Worm (Caenorhabditis elegans) whole organism, early embryonic: Measurements from ENCODE around the gene AH9.4.

Experiments
- B0310.2 ChIP-seq: sonication (generic microtip); optimal IDR thresholded peaks from 2 replicates; lab custom pipeline; 2016; ENCODE audit warnings: mild to moderate bottlenecking, missing genetic modification characterization, missing compliant biosample characterization
- F13C5.2 ChIP-seq: sonication (generic microtip); optimal IDR thresholded peaks from 2 replicates; lab custom pipeline; 2017; ENCODE audit warnings: mild to moderate bottlenecking, missing genetic modification characterization, inconsistent platforms, missing compliant biosample characterization
- aly-1 ChIP-seq: sonication (generic microtip); optimal IDR thresholded peaks from 2 replicates; lab custom pipeline; 2016; ENCODE audit warnings: missing genetic modification characterization, missing compliant biosample characterization
- ama-1 ChIP-seq: fragments of 150-350 bp; optimal IDR thresholded peaks from 2 replicates; lab custom pipeline; 2014
- ceh-13 ChIP-seq: fragments of 200-800 bp; sonication (Bioruptor generic); optimal IDR thresholded peaks from 2 replicates; lab custom pipeline; 2018; ENCODE audit warnings: mild to moderate bottlenecking, missing genetic modification characterization, missing compliant biosample characterization
- ceh-36 ChIP-seq: sonication (generic microtip); optimal IDR thresholded peaks from 2 replicates; lab custom pipeline; 2016; ENCODE audit warnings: missing genetic modification characterization, inconsistent platforms, missing compliant biosample characterization
- ets-7 ChIP-seq: sonication (generic microtip); optimal IDR thresholded peaks from 2 replicates; lab custom pipeline; 2016; ENCODE audit warnings: missing genotype, missing genetic modification characterization, missing compliant biosample characterization
- flt-1 ChIP-seq: fragments of 200-800 bp; sonication (Bioruptor generic); IDR thresholded peaks from 2 replicates; pipeline ENCODE4 v1.3.6; 2022; ENCODE audit warnings: missing genetic modification characterization, missing compliant biosample characterization
- hmbx-1 ChIP-seq: sonication (generic microtip); optimal IDR thresholded peaks from 2 replicates; lab custom pipeline; 2016; ENCODE audit warnings: mild to moderate bottlenecking, missing genetic modification characterization, missing compliant biosample characterization
- hmg-4 ChIP-seq: fragments of 200-800 bp; sonication (Bioruptor generic); optimal IDR thresholded peaks from 2 replicates; lab custom pipeline; 2018; ENCODE audit warnings: mild to moderate bottlenecking, missing genetic modification characterization, missing compliant biosample characterization
- hnd-1 ChIP-seq: sonication (generic microtip); optimal IDR thresholded peaks from 2 replicates; lab custom pipeline; 2016; ENCODE audit warnings: missing genetic modification characterization, missing compliant biosample characterization
- pes-1 ChIP-seq: fragments of 200-800 bp; sonication (Bioruptor generic); IDR thresholded peaks from 2 replicates; pipeline ENCODE4 v1.3.6; 2022; ENCODE audit warnings: missing genetic modification reagents, missing genetic modification characterization, missing compliant biosample characterization
- scrt-1 ChIP-seq: fragments of 200-800 bp; sonication (Bioruptor generic); IDR thresholded peaks from 2 replicates; pipeline ENCODE4 v1.3.6; 2022; ENCODE audit warnings: missing genetic modification characterization, missing compliant biosample characterization
- sea-1 ChIP-seq: fragments of 200-800 bp; sonication (Bioruptor generic); conservative IDR thresholded peaks from 2 replicates; pipeline ENCODE4 v1.3.6; 2022; ENCODE audit warnings: missing genetic modification characterization, missing compliant biosample characterization
- tbx-11 ChIP-seq: fragments of 200-800 bp; sonication (Bioruptor generic); IDR thresholded peaks from 2 replicates; pipeline ENCODE4 v1.3.6; 2022; ENCODE audit warnings: missing genetic modification characterization, missing compliant biosample characterization
- tbx-37 ChIP-seq: fragments of 200-800 bp; sonication (Bioruptor generic); conservative IDR thresholded peaks from 2 replicates; pipeline ENCODE4 v1.3.6; 2022; ENCODE audit warnings: missing genetic modification reagents, missing genetic modification characterization, missing compliant biosample characterization
- tra-4 ChIP-seq: sonication (generic microtip); optimal IDR thresholded peaks from 2 replicates; lab custom pipeline; 2017; ENCODE audit warnings: missing genetic modification characterization, missing compliant biosample characterization

Gene AH9.4

DNA sequence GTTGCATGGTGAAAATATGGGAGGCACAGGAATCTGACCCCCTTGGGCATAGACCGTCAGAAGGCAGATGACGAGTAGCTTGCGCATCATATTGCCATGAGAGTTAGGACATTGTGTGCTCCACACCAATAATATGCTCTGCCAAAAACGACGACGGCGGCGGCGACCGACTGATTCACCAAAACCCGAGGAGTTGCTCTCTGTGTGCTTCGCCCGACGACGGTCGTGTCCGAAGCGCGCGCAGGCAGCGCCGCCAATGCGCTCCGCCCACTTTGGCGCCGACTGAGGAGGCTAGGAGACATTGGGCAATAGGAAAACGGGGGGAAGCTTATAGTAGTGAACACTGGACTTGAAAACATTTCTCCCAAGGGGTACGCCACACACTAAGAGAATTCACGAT, 6.2 kb downstream of the AH9.4 start, which contains the start of gene AH9.6:
TSS of gene AH9.6 (minus strand) at position 183 of the 400 bp plus-strand sequence.
- TF ChIP-seq scrt-1 (GFP tag; lab: Robert Waterston, UW) = no peak
- TF ChIP-seq tbx-11 (GFP tag; lab: Robert Waterston, UW) = no peak
- TF ChIP-seq B0310.2 = no peak
- TF ChIP-seq aly-1 (tag; lab: Kevin White, UChicago) = no peak
- TF ChIP-seq ceh-13 = no peak
- TF ChIP-seq ama-1 (lab: Kevin White, UChicago) = no peak
- no peak for TF ChIP-seq hnd-1 (tag; lab: Kevin White, UChicago)
- no peak for TF ChIP-seq F13C5.2 (tag; lab: Kevin White, UChicago)
- no peak for TF ChIP-seq pes-1 (GFP tag; lab: Robert Waterston, UW)
- no peak for TF ChIP-seq tra-4 (tag; lab: Kevin White, UChicago)
- TF ChIP-seq tbx-37 (GFP tag; lab: Robert Waterston, UW) = no peak
- no peak for TF ChIP-seq ets-7
- no peak for TF ChIP-seq ceh-36 (tag; lab: Kevin White, UChicago)
- TF ChIP-seq hmbx-1 = no peak
- TF ChIP-seq sea-1 (GFP tag; lab: Robert Waterston, UW) = no peak
- TF ChIP-seq flt-1 = no peak
- TF ChIP-seq hmg-4 = no peak

DNA sequence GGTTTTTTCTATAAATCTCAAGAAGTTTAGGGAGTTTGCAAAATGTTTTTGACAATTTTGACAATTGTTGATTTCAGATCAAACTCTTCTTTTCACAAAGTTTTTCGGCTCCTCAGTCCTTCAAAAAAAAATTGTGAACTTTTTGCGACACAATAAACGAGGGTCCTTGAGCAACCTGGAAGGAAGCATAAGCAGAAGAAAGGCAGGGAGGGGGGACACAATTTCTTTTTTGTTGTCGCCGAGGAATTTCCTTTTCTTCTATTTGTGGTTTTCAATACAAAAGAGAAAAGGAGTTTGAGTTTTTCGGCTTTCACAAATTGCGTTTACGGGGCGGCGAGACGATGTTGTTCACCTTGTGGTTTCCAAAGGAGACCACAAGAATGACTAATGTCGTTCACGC, 7.4 kb downstream of the AH9.4 start:
- TF ChIP-seq B0310.2 = no peak

DNA sequence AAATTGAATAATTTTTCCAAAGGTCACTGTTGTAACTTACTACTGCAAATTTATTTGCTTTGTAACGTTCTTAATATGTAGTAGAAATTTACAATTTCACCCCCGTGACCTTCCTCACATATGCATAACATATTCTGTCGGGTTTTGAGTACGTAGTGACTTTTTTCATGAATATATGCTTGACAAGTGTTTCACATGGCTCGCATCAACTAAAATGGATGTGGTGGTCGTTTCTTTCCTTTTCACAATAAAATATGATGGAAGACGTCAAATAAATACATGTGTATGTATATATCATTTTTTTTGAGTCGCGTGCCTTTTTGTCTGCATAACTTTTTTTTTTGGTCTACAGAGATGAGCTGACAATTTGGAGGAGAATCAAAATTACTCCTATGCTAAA, 7.8 kb downstream of the AH9.4 start:
- TF ChIP-seq ama-1 (lab: Kevin White, UChicago) = no peak
- no peak for TF ChIP-seq tbx-37 (GFP tag; lab: Robert Waterston, UW)
- no peak for TF ChIP-seq ceh-36 (tag; lab: Kevin White, UChicago)
- TF ChIP-seq tbx-11 (GFP tag; lab: Robert Waterston, UW) = no peak
- TF ChIP-seq scrt-1 (GFP tag; lab: Robert Waterston, UW) = no peak
- no peak for TF ChIP-seq aly-1 (tag; lab: Kevin White, UChicago)
- TF ChIP-seq tra-4 (tag; lab: Kevin White, UChicago) = no peak
- no peak for TF ChIP-seq hmg-4
- no peak for TF ChIP-seq hnd-1 (tag; lab: Kevin White, UChicago)
- no peak for TF ChIP-seq pes-1 (GFP tag; lab: Robert Waterston, UW)
- TF ChIP-seq ets-7 = no peak
- no peak for TF ChIP-seq ceh-13

DNA sequence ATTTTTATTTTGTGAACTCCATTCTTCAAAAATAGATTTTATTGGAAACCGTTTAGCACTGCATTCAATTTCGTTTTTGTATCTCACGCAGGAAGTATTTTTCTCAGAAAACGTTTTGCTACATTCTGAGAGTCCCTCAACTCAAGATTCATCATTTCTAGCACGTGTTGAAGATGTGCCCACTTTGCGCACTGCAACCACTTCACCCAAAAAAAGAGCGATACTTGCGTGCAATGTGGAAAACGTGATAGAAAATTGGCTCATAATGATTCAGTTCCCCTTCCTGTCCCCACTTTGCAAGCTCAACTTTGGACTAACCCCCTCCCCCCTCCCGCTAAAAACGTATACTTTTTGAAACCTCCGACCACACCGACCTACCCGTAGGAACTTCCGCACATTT, 9.1 kb downstream of the AH9.4 start:
- TF ChIP-seq ets-7 = no peak
- no peak for TF ChIP-seq aly-1 (tag; lab: Kevin White, UChicago)
- no peak for TF ChIP-seq ama-1 (lab: Kevin White, UChicago)
- no peak for TF ChIP-seq pes-1 (GFP tag; lab: Robert Waterston, UW)
- TF ChIP-seq sea-1 (GFP tag; lab: Robert Waterston, UW) = no peak
- no peak for TF ChIP-seq B0310.2
- no peak for TF ChIP-seq hmg-4
- no peak for TF ChIP-seq ceh-13
- TF ChIP-seq ceh-36 (tag; lab: Kevin White, UChicago) = no peak
- TF ChIP-seq flt-1 = no peak
- TF ChIP-seq tbx-37 (GFP tag; lab: Robert Waterston, UW) = no peak

DNA sequence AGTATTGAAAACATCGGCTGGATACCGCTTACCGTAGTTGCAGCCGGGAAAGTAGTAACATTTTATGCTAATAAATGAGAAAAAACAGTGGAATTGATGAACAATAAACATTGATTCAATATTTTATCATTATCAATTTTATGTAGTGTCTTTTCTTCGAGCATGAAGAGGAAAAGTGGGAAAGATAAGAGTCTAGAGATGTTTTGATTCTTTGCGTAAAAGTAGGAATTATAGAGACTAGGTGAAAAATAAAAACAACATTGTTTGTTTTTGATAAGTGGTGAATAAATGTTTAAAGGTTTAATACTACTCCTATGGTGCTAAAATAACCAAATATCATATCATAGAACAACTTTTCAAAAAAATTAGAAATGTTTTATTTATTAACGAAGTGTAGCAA, 11.7 kb downstream of the AH9.4 start:
- TF ChIP-seq F13C5.2 (tag; lab: Kevin White, UChicago) = no peak
- TF ChIP-seq tbx-11 (GFP tag; lab: Robert Waterston, UW) = no peak
- TF ChIP-seq hnd-1 (tag; lab: Kevin White, UChicago) = no peak
- TF ChIP-seq sea-1 (GFP tag; lab: Robert Waterston, UW) = no peak
- TF ChIP-seq tra-4 (tag; lab: Kevin White, UChicago) = no peak
- no peak for TF ChIP-seq scrt-1 (GFP tag; lab: Robert Waterston, UW)
- TF ChIP-seq hmg-4 = no peak
- TF ChIP-seq ets-7 = no peak
- no peak for TF ChIP-seq flt-1
- TF ChIP-seq pes-1 (GFP tag; lab: Robert Waterston, UW) = no peak
- no peak for TF ChIP-seq tbx-37 (GFP tag; lab: Robert Waterston, UW)
- no peak for TF ChIP-seq aly-1 (tag; lab: Kevin White, UChicago)
- TF ChIP-seq ceh-13 = no peak
- TF ChIP-seq hmbx-1 = no peak

DNA sequence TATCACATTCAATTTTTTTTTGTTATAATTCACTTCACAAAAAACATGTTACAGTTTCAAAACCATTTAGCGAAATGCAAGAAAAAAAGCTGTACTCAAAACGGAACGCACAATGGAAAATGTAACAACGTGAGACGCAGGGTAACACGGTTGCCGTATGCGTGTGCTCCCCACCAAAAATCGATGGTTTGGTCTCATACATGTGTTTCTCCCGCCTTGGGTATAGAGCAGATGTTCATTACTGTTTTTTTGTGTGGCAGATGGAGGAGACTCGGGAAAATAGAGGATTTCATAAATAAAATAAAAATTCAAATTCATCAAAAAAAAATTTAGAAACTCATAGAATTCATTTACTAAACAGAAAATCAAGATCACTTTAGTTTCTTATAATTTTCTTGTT, 13.1 kb downstream of the AH9.4 start, which contains the start of gene AH9.3:
TSS of gene AH9.3 (minus strand) at position 101 of the 400 bp plus-strand sequence.
- TF ChIP-seq tra-4 (tag; lab: Kevin White, UChicago) = no peak
- TF ChIP-seq flt-1 = no peak
- TF ChIP-seq ceh-36 (tag; lab: Kevin White, UChicago) = no peak
- no peak for TF ChIP-seq sea-1 (GFP tag; lab: Robert Waterston, UW)
- TF ChIP-seq hnd-1 (tag; lab: Kevin White, UChicago) = no peak
- no peak for TF ChIP-seq B0310.2
- TF ChIP-seq scrt-1 (GFP tag; lab: Robert Waterston, UW) = no peak
- no peak for TF ChIP-seq ama-1 (lab: Kevin White, UChicago)

DNA sequence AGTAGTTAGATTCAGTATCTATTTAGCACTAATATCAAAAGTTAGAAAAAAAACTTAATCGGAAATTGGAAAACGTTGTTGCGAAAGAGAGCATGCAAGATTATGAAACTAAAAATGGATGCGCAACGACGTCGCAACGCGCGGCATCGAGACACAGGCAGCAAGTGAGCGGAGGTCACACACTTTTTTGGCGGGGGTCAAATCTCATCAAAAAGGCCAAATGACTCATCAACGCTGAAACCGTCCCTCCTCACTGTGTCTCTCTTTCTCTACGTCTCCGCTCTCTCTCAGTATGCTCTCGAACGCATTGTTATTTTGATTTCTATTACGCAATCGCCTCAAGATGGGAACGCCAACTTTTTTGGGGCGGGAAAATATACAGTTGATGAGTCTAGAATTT, 15.7 kb downstream of the AH9.4 start:
- TF ChIP-seq hmg-4 (no peak), sea-1 (GFP tag; lab: Robert Waterston, UW) (no peak), pes-1 (GFP tag; lab: Robert Waterston, UW) (no peak), aly-1 (tag; lab: Kevin White, UChicago) (no peak), hmbx-1 (no peak), ceh-36 (tag; lab: Kevin White, UChicago) (no peak), tra-4 (tag; lab: Kevin White, UChicago) (no peak), ceh-13 (no peak), B0310.2 (no peak), hnd-1 (tag; lab: Kevin White, UChicago) (no peak), ets-7 (no peak), tbx-37 (GFP tag; lab: Robert Waterston, UW) (no peak), tbx-11 (GFP tag; lab: Robert Waterston, UW) (no peak), ama-1 (lab: Kevin White, UChicago) (no peak), scrt-1 (GFP tag; lab: Robert Waterston, UW) (no peak), F13C5.2 (tag; lab: Kevin White, UChicago) (no peak), flt-1 (no peak)

DNA sequence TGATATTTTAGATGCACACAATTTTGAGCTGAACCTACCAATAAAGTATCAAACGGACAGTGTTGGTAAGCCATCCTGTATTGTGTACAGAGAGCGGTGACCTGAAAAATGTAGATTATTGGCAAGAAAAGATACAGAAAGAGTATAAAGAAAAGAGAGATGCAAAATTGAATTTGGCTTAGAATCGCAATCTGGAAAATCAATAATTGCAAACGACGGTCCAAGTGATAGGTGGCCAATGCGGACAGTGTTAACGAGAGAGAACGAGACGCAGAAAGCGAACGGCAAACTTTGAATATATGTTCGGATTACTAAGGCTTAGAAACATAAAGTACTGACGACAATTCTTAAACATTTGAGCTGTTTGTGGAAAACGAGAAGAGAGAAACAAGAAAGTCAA, 16.1 kb downstream of the AH9.4 start, which contains the start of gene crn-4:
TSS of gene crn-4 (minus strand) at position 101 of the 400 bp plus-strand sequence.
- TF ChIP-seq F13C5.2 (tag; lab: Kevin White, UChicago) = no peak
- no peak for TF ChIP-seq aly-1 (tag; lab: Kevin White, UChicago)
- TF ChIP-seq B0310.2 = no peak
- TF ChIP-seq ets-7 = no peak
